Fruit fly (Drosophila melanogaster) whole organism, adult: ENCODE data around the gene CG32099.

ENCODE experiments used
- CG14711 ChIP-seq: fragments of 200-800 bp; sonication (Bioruptor generic); optimal IDR thresholded peaks from 2 replicates; lab custom pipeline; 2018; ENCODE audit warnings: missing biosample characterization, mild to moderate bottlenecking, missing genetic modification characterization, moderate library complexity
- CG33017 ChIP-seq: fragments of 200-800 bp; sonication (Bioruptor generic); optimal IDR thresholded peaks from 2 replicates; lab custom pipeline; 2018; ENCODE audit warnings: missing biosample characterization, mild to moderate bottlenecking, missing genetic modification characterization, moderate library complexity
- Clk ChIP-seq: fragments of 200-800 bp; sonication (Bioruptor generic); optimal IDR thresholded peaks from 2 replicates; lab custom pipeline; 2017; ENCODE audit warnings: missing biosample characterization, missing genetic modification characterization
- Hr96 ChIP-seq: fragments of 200-800 bp; sonication (Bioruptor generic); optimal IDR thresholded peaks from 2 replicates; lab custom pipeline; 2016; ENCODE audit warnings: missing biosample characterization, missing genetic modification characterization
- bab1 ChIP-seq: fragments of 200-800 bp; sonication (Bioruptor generic); optimal IDR thresholded peaks from 3 replicates; lab custom pipeline; 2019; ENCODE audit warnings: missing biosample characterization, mild to moderate bottlenecking, missing genetic modification characterization, moderate library complexity

DNA sequence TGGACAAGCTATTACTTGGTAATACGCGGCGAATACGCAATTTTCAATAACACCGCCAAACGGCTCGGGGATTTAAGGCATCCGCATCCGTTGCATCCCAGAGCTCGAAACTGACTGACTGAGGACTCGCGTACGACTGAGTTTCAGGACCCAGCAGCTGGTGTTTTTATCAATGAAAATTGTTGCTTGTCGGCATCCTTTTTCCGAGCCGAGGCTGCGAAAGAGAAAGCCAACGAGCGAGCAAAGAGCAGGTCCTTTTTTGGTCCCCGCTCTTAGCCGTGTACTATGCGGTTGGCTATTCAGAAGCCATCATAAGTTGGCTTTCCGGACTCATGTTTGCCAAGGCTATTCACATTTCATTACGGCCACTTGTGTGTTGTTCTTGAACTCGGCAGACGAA lies 26.3 kb downstream of the CG32099 start, which contains the start of gene Rh7:
- no peak for TF ChIP-seq bab1 (GFP tag; lab: Kevin White, UChicago)
- TF ChIP-seq CG33017 (tag; lab: Kevin White, UChicago): no peak
- TF ChIP-seq CG14711 (tag; lab: Kevin White, UChicago): no peak
- no peak for TF ChIP-seq Hr96 (GFP tag; lab: Kevin White, UChicago)
- TF ChIP-seq Clk: no peak
